Worm (Caenorhabditis elegans) whole organism, young adult: ENCODE measurements around the gene F12E12.6.

ENCODE experiments used
- F10E7.11 ChIP-seq: sonication (generic microtip); optimal IDR thresholded peaks from 2 replicates; lab custom pipeline; 2017; ENCODE audit warnings: mild to moderate bottlenecking, missing genetic modification characterization, moderate library complexity, missing compliant biosample characterization
- Y67H2A.10 ChIP-seq: fragments of 200-800 bp; sonication (Bioruptor generic); conservative IDR thresholded peaks from 2 replicates; pipeline ENCODE4 v1.3.6; 2022; ENCODE audit warnings: missing genetic modification reagents, missing genetic modification characterization, missing compliant biosample characterization
- ama-1 ChIP-seq, 3 experiments: fragments of 150-350 bp in 1 of 3; sonication (generic microtip) in 2 of 3; optimal IDR thresholded peaks; 2 replicates each; lab custom pipeline; 2014 to 2018; ENCODE audit warnings: missing biosample characterization in 2 of 3, missing genetic modification characterization in 2 of 3, missing genetic modification reagents in 2 of 3
- aptf-2 ChIP-seq: fragments of 200-800 bp; sonication (Bioruptor generic); conservative IDR thresholded peaks from 2 replicates; pipeline ENCODE4 v1.3.6; 2022; ENCODE audit warnings: missing genetic modification reagents, missing genetic modification characterization, missing compliant biosample characterization
- chd-7 ChIP-seq: sonication (generic microtip); optimal IDR thresholded peaks from 2 replicates; lab custom pipeline; 2016; ENCODE audit warnings: mild to moderate bottlenecking, missing genetic modification characterization, moderate library complexity, missing compliant biosample characterization
- gei-17 ChIP-seq: fragments of 200-800 bp; sonication (Bioruptor generic); optimal IDR thresholded peaks from 2 replicates; lab custom pipeline; 2018; ENCODE audit warnings: mild to moderate bottlenecking, missing genetic modification characterization, missing compliant biosample characterization
- hlh-12 ChIP-seq: sonication (generic microtip); optimal IDR thresholded peaks from 2 replicates; lab custom pipeline; 2016; ENCODE audit warnings: missing genetic modification characterization, missing compliant biosample characterization
- let-526 ChIP-seq: fragments of 200-800 bp; sonication (Bioruptor generic); IDR thresholded peaks from 2 replicates; pipeline ENCODE4 v1.3.6; 2022; ENCODE audit warnings: missing genetic modification reagents, missing genetic modification characterization, missing compliant biosample characterization
- madf-10 ChIP-seq: sonication (generic microtip); optimal IDR thresholded peaks from 2 replicates; lab custom pipeline; 2016; ENCODE audit warnings: mild to moderate bottlenecking, missing genetic modification characterization, missing compliant biosample characterization
- madf-6 ChIP-seq: fragments of 200-800 bp; sonication (Bioruptor generic); IDR thresholded peaks from 2 replicates; pipeline ENCODE4 v1.3.6; 2022; ENCODE audit warnings: missing genetic modification reagents, missing genetic modification characterization, missing compliant biosample characterization
- snpc-4 ChIP-seq, 5 experiments: fragments of 150-350 bp in 1 of 5; sonication (generic microtip) in 4 of 5; optimal IDR thresholded peaks; 2 replicates each; lab custom pipeline; 2014 to 2018; ENCODE audit warnings: missing genetic modification characterization in 5 of 5, missing biosample characterization in 3 of 5, antibody characterized with exemption in 2 of 5, mild to moderate bottlenecking in 2 of 5, missing compliant biosample characterization in 2 of 5, missing genotype in 2 of 5, moderate library complexity in 2 of 5, missing genetic modification reagents in 1 of 5
- tbx-9 ChIP-seq: sonication (generic microtip); optimal IDR thresholded peaks from 2 replicates; lab custom pipeline; 2016; ENCODE audit warnings: borderline replicate concordance, missing genetic modification characterization, inconsistent platforms, missing compliant biosample characterization
- xnd-1 ChIP-seq: sonication (generic microtip); optimal IDR thresholded peaks from 2 replicates; lab custom pipeline; 2016; ENCODE audit warnings: missing genotype, missing genetic modification reagents, missing genetic modification characterization, missing compliant biosample characterization
- ztf-3 ChIP-seq: fragments of 200-800 bp; sonication (Bioruptor generic); optimal IDR thresholded peaks from 2 replicates; lab custom pipeline; 2018; ENCODE audit warnings: mild to moderate bottlenecking, missing genetic modification characterization, missing compliant biosample characterization

DNA sequence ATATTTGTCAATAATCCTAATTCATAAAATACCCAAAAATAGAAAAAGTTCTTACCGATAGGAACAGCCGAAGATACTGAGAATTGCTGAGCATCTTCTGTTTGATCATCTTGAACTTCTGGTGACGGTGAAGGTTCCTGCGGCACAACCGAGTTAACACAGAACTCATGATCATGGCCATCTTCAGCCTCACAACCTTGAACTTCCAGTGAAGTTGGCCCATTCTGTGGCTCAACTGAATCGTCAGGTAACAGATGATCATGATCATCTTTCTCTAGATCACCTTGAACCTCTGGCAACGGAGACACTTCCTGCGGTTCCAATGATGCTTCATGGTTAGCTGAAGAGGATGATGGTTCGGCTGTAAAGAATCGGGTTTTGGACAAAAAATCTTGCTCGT, 34.9 kb upstream of the F12E12.6 start:
- TF ChIP-seq snpc-4 (GFP tag; optimal IDR thresholded peaks at IDR 0.05; lab: Kevin White, UChicago) (no peak), snpc-4 (tag; optimal IDR thresholded peaks at IDR 0.05; lab: Kevin White, UChicago) (no peak), ama-1 (optimal IDR thresholded peaks at IDR 0.05; lab: Kevin White, UChicago) (no peak), ama-1 (GFP tag; optimal IDR thresholded peaks at IDR 0.05; lab: Kevin White, UChicago) (no peak), hlh-12 (no peak), tbx-9 (tag; lab: Kevin White, UChicago) (no peak), Y67H2A.10 (no peak), madf-6 (no peak), let-526 (GFP tag; lab: Robert Waterston, UW) (no peak), gei-17 (GFP tag; lab: Kevin White, UChicago) (no peak), xnd-1 (tag; lab: Kevin White, UChicago) (no peak), madf-10 (tag; lab: Kevin White, UChicago) (no peak), aptf-2 (GFP tag; lab: Robert Waterston, UW) (no peak), chd-7 (no peak), ztf-3 (GFP tag; lab: Kevin White, UChicago) (no peak), F10E7.11 (tag; lab: Kevin White, UChicago) (no peak)
